Worm (Caenorhabditis elegans) whole organism, mixed stage, embryonic: ENCODE measurements around the gene F46F5.11.
"Not testable (repeated sequence)": the region's sequence is repeated elsewhere in the genome, so short reads cannot be mapped to it uniquely, and the experiment has no call there.

Experiments
- M03D4.4 ChIP-seq: sonication (generic microtip); optimal IDR thresholded peaks from 2 replicates; lab custom pipeline; 2017; ENCODE audit warnings: mild to moderate bottlenecking, missing genetic modification characterization, missing compliant biosample characterization
- ceh-39 ChIP-seq: fragments of 150-350 bp; optimal IDR thresholded peaks from 2 replicates; lab custom pipeline; 2014; ENCODE audit warnings: missing biosample characterization, missing genetic modification characterization
- ceh-43 ChIP-seq: fragments of 200-800 bp; sonication (Bioruptor generic); optimal IDR thresholded peaks from 2 replicates; lab custom pipeline; 2018; ENCODE audit warnings: mild to moderate bottlenecking, missing genetic modification characterization, moderate library complexity, missing compliant biosample characterization
- ceh-83 ChIP-seq: fragments of 200-800 bp; sonication (Bioruptor generic); optimal IDR thresholded peaks from 2 replicates; lab custom pipeline; 2018; ENCODE audit warnings: mild to moderate bottlenecking, missing genetic modification characterization, missing compliant biosample characterization
- ces-1 ChIP-seq: fragments of 150-350 bp; optimal IDR thresholded peaks from 2 replicates; lab custom pipeline; 2014; ENCODE audit warnings: missing biosample characterization, missing genetic modification reagents, missing genetic modification characterization
- cnd-1 ChIP-seq: fragments of 200-800 bp; sonication (Bioruptor generic); optimal IDR thresholded peaks from 2 replicates; lab custom pipeline; 2018; ENCODE audit warnings: mild to moderate bottlenecking, missing genetic modification characterization, missing compliant biosample characterization
- drap-1 ChIP-seq: fragments of 200-800 bp; sonication (Bioruptor generic); optimal IDR thresholded peaks from 3 replicates; lab custom pipeline; 2018; ENCODE audit warnings: mild to moderate bottlenecking, missing genetic modification characterization, missing compliant biosample characterization
- elt-1 ChIP-seq: sonication (generic microtip); optimal IDR thresholded peaks from 2 replicates; lab custom pipeline; 2017; ENCODE audit warnings: missing genetic modification characterization, mild to moderate bottlenecking, missing compliant biosample characterization, antibody characterized with exemption, moderate library complexity, borderline replicate concordance; ENCODE audit not compliant: insufficient read depth
- flh-1 ChIP-seq: fragments of 200-800 bp; sonication (Bioruptor generic); optimal IDR thresholded peaks from 2 replicates; lab custom pipeline; 2018; ENCODE audit warnings: mild to moderate bottlenecking, missing genetic modification characterization, moderate library complexity, missing compliant biosample characterization
- ham-2 ChIP-seq: fragments of 200-800 bp; sonication (Bioruptor generic); optimal IDR thresholded peaks from 2 replicates; lab custom pipeline; 2018; ENCODE audit warnings: mild to moderate bottlenecking, missing genetic modification characterization, missing compliant biosample characterization
- hlh-1 ChIP-seq: fragments of 150-350 bp; optimal IDR thresholded peaks from 2 replicates; lab custom pipeline; 2014; ENCODE audit warnings: missing biosample characterization, missing genetic modification reagents, missing genetic modification characterization
- lin-13 ChIP-seq: fragments of 150-350 bp; optimal IDR thresholded peaks from 2 replicates; lab custom pipeline; 2014; ENCODE audit warnings: missing biosample characterization, missing genetic modification characterization
- lsy-2 ChIP-seq: fragments of 150-350 bp; optimal IDR thresholded peaks from 2 replicates; lab custom pipeline; 2014; ENCODE audit warnings: missing biosample characterization, missing genetic modification characterization
- mls-2 ChIP-seq: sonication (generic microtip); optimal IDR thresholded peaks from 2 replicates; lab custom pipeline; 2016; ENCODE audit warnings: mild to moderate bottlenecking, missing genetic modification characterization, moderate library complexity, missing compliant biosample characterization
- nhr-12 ChIP-seq: fragments of 150-350 bp; optimal IDR thresholded peaks from 2 replicates; lab custom pipeline; 2014; ENCODE audit warnings: missing biosample characterization, missing genetic modification characterization
- nhr-2 ChIP-seq: fragments of 150-350 bp; optimal IDR thresholded peaks from 2 replicates; lab custom pipeline; 2014; ENCODE audit warnings: missing biosample characterization, missing genetic modification characterization
- nhr-237 ChIP-seq: fragments of 150-350 bp; optimal IDR thresholded peaks from 2 replicates; lab custom pipeline; 2014; ENCODE audit warnings: missing biosample characterization, missing genetic modification characterization
- nhr-28 ChIP-seq: fragments of 150-350 bp; optimal IDR thresholded peaks from 2 replicates; lab custom pipeline; 2014; ENCODE audit warnings: missing biosample characterization, missing genetic modification characterization
- nhr-76 ChIP-seq: sonication (generic microtip); optimal IDR thresholded peaks from 2 replicates; lab custom pipeline; 2017; ENCODE audit warnings: missing biosample characterization, missing genetic modification characterization
- pha-4 ChIP-seq: fragments of 150-350 bp; optimal IDR thresholded peaks from 2 replicates; lab custom pipeline; 2018; ENCODE audit warnings: missing biosample characterization, missing genetic modification reagents, missing genetic modification characterization
- sem-2 ChIP-seq: fragments of 200-800 bp; sonication (Bioruptor generic); optimal IDR thresholded peaks from 2 replicates; lab custom pipeline; 2018; ENCODE audit warnings: mild to moderate bottlenecking, missing genetic modification characterization, missing compliant biosample characterization
- snpc-4 ChIP-seq: fragments of 150-350 bp; optimal IDR thresholded peaks from 2 replicates; lab custom pipeline; 2014; ENCODE audit warnings: missing biosample characterization, missing genetic modification characterization
- sptf-1 ChIP-seq: sonication (generic microtip); optimal IDR thresholded peaks from 2 replicates; lab custom pipeline; 2017; ENCODE audit warnings: mild to moderate bottlenecking, missing genetic modification characterization, moderate library complexity, missing compliant biosample characterization
- tbx-8 ChIP-seq: fragments of 200-800 bp; sonication (Bioruptor generic); optimal IDR thresholded peaks from 2 replicates; lab custom pipeline; 2018; ENCODE audit warnings: mild to moderate bottlenecking, missing genetic modification characterization, moderate library complexity, missing compliant biosample characterization
- unc-39 ChIP-seq: fragments of 150-350 bp; optimal IDR thresholded peaks from 2 replicates; lab custom pipeline; 2014; ENCODE audit warnings: missing biosample characterization, missing genetic modification characterization
- unc-62 ChIP-seq: fragments of 150-350 bp; optimal IDR thresholded peaks from 2 replicates; lab custom pipeline; 2014; ENCODE audit warnings: missing biosample characterization, missing genetic modification reagents, missing genetic modification characterization
- ztf-11 ChIP-seq: fragments of 150-350 bp; optimal IDR thresholded peaks from 2 replicates; lab custom pipeline; 2014; ENCODE audit warnings: missing biosample characterization, missing genetic modification characterization

The F46F5.11 gene

DNA sequence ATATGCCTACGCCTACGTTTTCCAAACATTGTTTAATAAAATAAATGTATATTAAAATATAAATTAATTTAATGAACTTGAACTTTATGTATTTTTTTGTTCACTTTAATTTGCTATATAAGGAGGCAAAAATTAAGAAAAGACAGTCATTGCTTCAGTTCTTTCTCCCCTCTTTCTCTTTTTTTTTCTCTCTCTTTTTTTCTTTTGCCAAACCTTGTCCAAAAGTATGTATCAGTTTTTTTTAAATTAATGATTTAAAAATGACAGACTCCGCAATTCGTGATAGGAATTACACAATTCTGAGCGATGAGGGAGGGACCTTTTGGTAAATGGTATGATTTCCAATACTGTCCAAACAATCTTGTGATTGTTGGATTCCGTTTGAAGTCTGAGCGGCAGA lies 5.5 kb upstream of the F46F5.11 start, which contains the start of gene F46F5.13:
Gene F46F5.13 (plus strand): TSS at position 301 of the 400 bp plus-strand sequence.
- TF ChIP-seq sem-2 (no peak), ceh-43 (GFP tag; lab: Kevin White, UChicago) (no peak)
- TF ChIP-seq, all 35 proteins: peak for 0

DNA sequence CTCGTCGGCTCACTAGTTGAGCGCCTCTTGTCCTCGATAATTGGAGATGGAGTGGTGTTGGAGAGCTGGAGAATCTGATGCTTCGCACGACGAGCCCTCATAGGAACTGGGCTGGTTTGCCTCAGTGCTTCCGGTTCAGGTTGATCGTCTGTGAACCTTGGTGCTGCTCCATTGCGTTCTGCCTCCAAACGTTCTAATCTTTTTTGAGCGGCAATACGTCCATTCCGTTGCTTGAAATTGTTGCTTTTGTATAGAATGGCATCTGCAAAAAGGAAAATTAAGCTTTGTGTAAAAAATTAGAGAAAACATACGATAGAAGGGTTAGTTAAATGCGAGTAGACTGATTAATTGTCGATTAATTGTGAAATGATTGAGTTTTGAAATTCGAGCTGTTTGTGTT lies 4.4 kb downstream of the F46F5.11 start, which contains the start of gene F46F5.5:
Gene F46F5.5 (minus strand): TSS at position 101 of the 400 bp plus-strand sequence.
- TF ChIP-seq sem-2 (no peak), ztf-11 (no peak), ham-2 (GFP tag; lab: Kevin White, UChicago) (no peak), unc-39 (tag; lab: Kevin White, UChicago) (no peak), mls-2 (tag; lab: Kevin White, UChicago) (no peak), elt-1 (tag; lab: Kevin White, UChicago) (no peak)

DNA sequence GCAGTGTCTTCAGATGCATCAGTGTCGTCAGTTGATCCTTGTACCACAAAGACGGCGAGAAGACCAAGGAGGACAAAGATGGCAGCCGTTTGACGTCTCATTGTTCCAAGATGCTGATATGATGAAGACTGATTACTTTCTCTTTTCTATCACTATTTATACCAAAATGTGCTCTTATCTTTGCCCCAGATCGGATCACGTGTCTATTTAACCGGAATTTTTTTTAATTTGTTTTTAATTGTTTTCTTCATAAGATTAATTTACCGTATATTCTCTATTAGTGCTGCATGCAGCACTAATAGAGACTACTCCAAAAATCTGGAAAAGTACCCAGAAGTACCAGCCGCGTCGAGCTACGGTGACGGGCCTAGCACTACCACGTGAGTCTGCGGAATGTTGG lies 6.2 kb downstream of the F46F5.11 start, which contains the start of gene msrp-3:
Gene msrp-3 (minus strand): TSS at position 101 of the 400 bp plus-strand sequence.
- TF ChIP-seq sptf-1 (tag; lab: Kevin White, UChicago) (no peak), lsy-2 (tag; lab: Kevin White, UChicago) (no peak), tbx-8 (GFP tag; lab: Kevin White, UChicago) (no peak), ceh-83 (GFP tag; lab: Kevin White, UChicago) (no peak), sem-2 (no peak), lin-13 (tag; lab: Kevin White, UChicago) (no peak), hlh-1 (tag; lab: Kevin White, UChicago) (no peak), nhr-28 (tag; lab: Kevin White, UChicago) (no peak), ham-2 (GFP tag; lab: Kevin White, UChicago) (no peak), pha-4 (tag; lab: Kevin White, UChicago) (no peak)

DNA sequence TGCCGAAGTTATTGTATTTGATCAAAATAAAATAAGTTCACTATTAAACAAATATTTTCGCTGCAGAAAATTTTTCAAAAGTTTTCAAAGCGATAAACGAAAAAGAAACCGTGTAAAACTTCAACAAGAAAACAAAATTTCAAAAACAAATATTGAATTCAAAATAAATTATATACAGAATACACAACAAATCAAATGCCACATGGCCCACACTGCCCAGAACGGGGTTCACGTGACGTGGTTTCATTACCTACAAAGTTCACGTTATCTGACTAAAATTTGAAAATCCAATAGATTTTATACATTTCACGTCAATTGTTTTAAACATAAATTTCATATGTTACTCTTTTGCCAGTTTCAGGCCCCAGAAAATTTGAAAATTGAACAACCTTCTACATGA lies 12.0 kb downstream of the F46F5.11 start, which contains the start of gene F46F5.7:
Gene F46F5.7 (minus strand): TSS at position 101 of the 400 bp plus-strand sequence.
- TF ChIP-seq hlh-1 (tag; lab: Kevin White, UChicago) (no peak), drap-1 (GFP tag; lab: Kevin White, UChicago) (no peak), ces-1 (GFP tag; lab: Kevin White, UChicago) (no peak), nhr-76 (tag; lab: Kevin White, UChicago) (no peak), nhr-2 (tag; lab: Kevin White, UChicago) (no peak), ceh-39 (tag; lab: Kevin White, UChicago) (no peak), nhr-237 (tag; lab: Kevin White, UChicago) (no peak), lsy-2 (tag; lab: Kevin White, UChicago) (no peak), ztf-11 (no peak), elt-1 (tag; lab: Kevin White, UChicago) (no peak), lin-13 (tag; lab: Kevin White, UChicago) (no peak), nhr-12 (tag; lab: Kevin White, UChicago) (no peak), unc-62 (GFP tag; lab: Kevin White, UChicago) (no peak), nhr-28 (tag; lab: Kevin White, UChicago) (no peak), flh-1 (GFP tag; lab: Kevin White, UChicago) (no peak), cnd-1 (tag; lab: Kevin White, UChicago) (no peak)
- TF ChIP-seq, all 35 proteins: peak for 0

DNA sequence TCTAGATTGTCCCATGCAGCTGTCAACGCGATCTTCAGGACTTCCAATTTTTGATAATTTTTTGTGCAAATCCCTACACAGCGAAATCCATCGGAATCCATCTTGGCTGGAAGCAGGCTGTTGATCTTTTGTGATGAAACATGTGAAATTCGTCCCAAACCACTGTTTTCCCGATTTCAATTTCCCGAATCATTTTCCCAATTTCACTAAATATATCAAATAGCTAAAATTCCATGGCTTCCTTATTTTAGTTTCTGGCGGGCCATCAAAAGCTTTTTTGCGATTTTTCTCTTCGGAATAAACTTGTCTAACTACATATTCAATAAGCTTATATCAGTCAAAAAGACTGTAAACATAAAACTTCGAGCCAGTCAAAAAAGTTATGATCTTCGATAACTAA lies 13.0 kb downstream of the F46F5.11 start, which contains the start of gene F46F5.8:
Gene F46F5.8 (minus strand): TSS at position 101 of the 400 bp plus-strand sequence.
- no peak for TF ChIP-seq hlh-1 (tag; lab: Kevin White, UChicago)
- TF ChIP-seq mls-2 (tag; lab: Kevin White, UChicago) = no peak

DNA sequence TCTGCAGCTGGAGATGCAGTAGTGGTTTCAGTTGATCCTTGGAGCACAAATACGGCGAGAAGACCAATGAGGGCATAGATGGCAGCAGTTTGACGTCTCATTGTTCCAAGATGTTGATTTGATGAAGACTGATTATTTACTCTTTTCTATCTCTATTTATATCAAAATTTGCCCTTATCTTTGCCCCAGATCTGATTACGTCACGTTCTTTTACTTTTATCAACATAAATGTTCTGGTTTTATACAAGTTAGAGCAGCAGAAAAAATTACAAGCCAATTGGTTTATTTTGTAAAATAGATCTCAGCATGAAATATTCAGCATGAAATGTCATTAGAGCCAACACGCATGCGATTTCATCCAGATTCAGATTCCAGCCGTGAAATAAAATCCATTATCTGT lies 14.2 kb downstream of the F46F5.11 start, which contains the start of gene msrp-4:
Gene msrp-4 (minus strand): TSS at position 101 of the 400 bp plus-strand sequence.
- TF ChIP-seq flh-1 (GFP tag; lab: Kevin White, UChicago); snpc-4 (tag; lab: Kevin White, UChicago); hlh-1 (tag; lab: Kevin White, UChicago): not testable (repeated sequence)

DNA sequence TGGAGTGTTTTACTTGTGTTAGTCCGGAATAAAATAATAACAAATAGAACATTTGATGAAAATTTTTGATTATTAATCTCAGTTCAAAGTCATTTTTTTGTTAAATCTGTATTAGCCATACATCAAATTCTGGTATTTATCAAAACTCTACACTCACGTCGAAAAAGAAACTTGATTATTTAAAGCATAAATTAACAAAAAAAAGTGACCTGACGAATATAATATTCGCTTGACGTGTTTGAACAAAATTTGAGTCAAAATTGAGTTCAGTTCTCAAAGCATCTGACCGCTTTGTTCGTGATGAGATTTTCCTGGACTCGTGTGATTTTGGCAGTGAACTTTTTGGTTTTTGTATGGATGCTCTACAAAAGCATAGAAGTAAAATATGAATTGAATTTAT lies 15.0 kb downstream of the F46F5.11 start, which contains the start of gene F46F5.10:
Gene F46F5.10 (plus strand): TSS at position 301 of the 400 bp plus-strand sequence.
- TF ChIP-seq M03D4.4 (tag; lab: Kevin White, UChicago) (no peak), ham-2 (GFP tag; lab: Kevin White, UChicago) (no peak)
- TF ChIP-seq, all 35 proteins: peak for 0
